Fruit fly (Drosophila melanogaster) whole organism, prepupa: ENCODE results near the gene CG7320.

Source experiments
- CG10631 ChIP-seq: fragments of 200-800 bp; sonication (Bioruptor generic); optimal IDR thresholded peaks from 2 replicates; lab custom pipeline; 2016; ENCODE audit warnings: missing biosample characterization, missing genetic modification characterization
- CG10669 ChIP-seq: fragments of 200-800 bp; sonication (Bioruptor generic); optimal IDR thresholded peaks from 3 replicates; lab custom pipeline; 2018; ENCODE audit warnings: missing biosample characterization, mild to moderate bottlenecking, missing genetic modification characterization, moderate library complexity
- CG11294 ChIP-seq: fragments of 200-800 bp; sonication (Bioruptor generic); IDR thresholded peaks from 2 replicates; pipeline ENCODE4 v1.3.6; 2022; ENCODE audit warnings: missing biosample characterization, missing genetic modification characterization
- CG11762 ChIP-seq: fragments of 200-800 bp; sonication (Bioruptor generic); optimal IDR thresholded peaks from 3 replicates; lab custom pipeline; 2016; ENCODE audit warnings: missing biosample characterization, missing genetic modification characterization; ENCODE audit not compliant: insufficient read depth
- CG15336 ChIP-seq: fragments of 200-800 bp; sonication (Bioruptor generic); IDR thresholded peaks from 2 replicates; pipeline ENCODE4 v1.3.6; 2022; ENCODE audit warnings: missing biosample characterization, missing genetic modification characterization
- CG1621 ChIP-seq: fragments of 200-800 bp; sonication (Bioruptor generic); optimal IDR thresholded peaks from 3 replicates; lab custom pipeline; 2018; ENCODE audit warnings: missing biosample characterization, mild to moderate bottlenecking, missing genetic modification characterization
- CG16779 ChIP-seq: fragments of 200-800 bp; sonication (Bioruptor generic); optimal IDR thresholded peaks from 3 replicates; lab custom pipeline; 2017; ENCODE audit warnings: missing biosample characterization, mild to moderate bottlenecking, missing genetic modification characterization
- CG31627 ChIP-seq: fragments of 200-800 bp; sonication (Bioruptor generic); optimal IDR thresholded peaks from 3 replicates; lab custom pipeline; 2016; ENCODE audit warnings: missing biosample characterization, missing genetic modification characterization
- CG32006 ChIP-seq: fragments of 200-800 bp; sonication (Bioruptor generic); optimal IDR thresholded peaks from 3 replicates; lab custom pipeline; 2017; ENCODE audit warnings: missing biosample characterization, mild to moderate bottlenecking, missing genetic modification characterization
- CG3919 ChIP-seq: fragments of 200-800 bp; sonication (Bioruptor generic); optimal IDR thresholded peaks from 3 replicates; lab custom pipeline; 2016; ENCODE audit warnings: missing biosample characterization, missing genetic modification characterization
- CG4318 ChIP-seq: fragments of 200-800 bp; sonication (Bioruptor generic); optimal IDR thresholded peaks from 3 replicates; lab custom pipeline; 2017; ENCODE audit warnings: missing biosample characterization, mild to moderate bottlenecking, missing genetic modification characterization
- CG6163 ChIP-seq: fragments of 200-800 bp; sonication (Bioruptor generic); IDR thresholded peaks from 3 replicates; pipeline ENCODE4 v1.3.6; 2022; ENCODE audit warnings: missing biosample characterization, missing genetic modification characterization
- CG6276 ChIP-seq: fragments of 200-800 bp; sonication (Bioruptor generic); optimal IDR thresholded peaks from 2 replicates; lab custom pipeline; 2017; ENCODE audit warnings: missing biosample characterization, mild to moderate bottlenecking, missing genetic modification characterization
- CG6808 ChIP-seq: fragments of 200-800 bp; sonication (Bioruptor generic); optimal IDR thresholded peaks from 3 replicates; lab custom pipeline; 2017; ENCODE audit warnings: missing biosample characterization, missing genetic modification characterization, mild to moderate bottlenecking, moderate library complexity, missing genetic modification reagents
- CG6854 ChIP-seq: fragments of 200-800 bp; sonication (Bioruptor generic); optimal IDR thresholded peaks from 2 replicates; lab custom pipeline; 2017; ENCODE audit warnings: missing biosample characterization, mild to moderate bottlenecking, missing genetic modification characterization
- CG8119 ChIP-seq: fragments of 200-800 bp; sonication (Bioruptor generic); IDR thresholded peaks from 3 replicates; pipeline ENCODE4 v1.3.6; 2022; ENCODE audit warnings: missing biosample characterization, missing genetic modification characterization
- CG8319 ChIP-seq: fragments of 200-800 bp; sonication (Bioruptor generic); optimal IDR thresholded peaks from 3 replicates; lab custom pipeline; 2016; ENCODE audit warnings: missing biosample characterization, missing genetic modification characterization
- CG8632 ChIP-seq: fragments of 200-800 bp; sonication (Bioruptor generic); optimal IDR thresholded peaks from 3 replicates; lab custom pipeline; 2016; ENCODE audit warnings: missing biosample characterization, missing genetic modification characterization
- CG9139 ChIP-seq: fragments of 200-800 bp; sonication (Bioruptor generic); optimal IDR thresholded peaks from 3 replicates; lab custom pipeline; 2017; ENCODE audit warnings: missing biosample characterization, mild to moderate bottlenecking, missing genetic modification characterization
- Eip75B ChIP-seq: fragments of 200-800 bp; sonication (Bioruptor generic); optimal IDR thresholded peaks from 3 replicates; lab custom pipeline; 2016; ENCODE audit warnings: missing biosample characterization, missing genetic modification characterization
- Eip78C ChIP-seq: fragments of 200-800 bp; sonication (Bioruptor generic); peaks from one replicate; lab custom pipeline; 2016; ENCODE audit warnings: missing biosample characterization, missing genetic modification characterization
- Eip93F ChIP-seq: fragments of 200-800 bp; sonication (Bioruptor generic); optimal IDR thresholded peaks from 2 replicates; lab custom pipeline; 2016; ENCODE audit warnings: missing biosample characterization, mild to moderate bottlenecking, missing genetic modification characterization
- Ets21C ChIP-seq: fragments of 200-800 bp; sonication (Bioruptor generic); optimal IDR thresholded peaks from 3 replicates; lab custom pipeline; 2016; ENCODE audit warnings: missing biosample characterization, missing genetic modification characterization
- Ets96B ChIP-seq: fragments of 200-800 bp; optimal IDR thresholded peaks from 2 replicates; lab custom pipeline; 2019; ENCODE audit warnings: missing biosample characterization, mild to moderate bottlenecking, missing genetic modification characterization, moderate library complexity
- Gug ChIP-seq: fragments of 200-800 bp; sonication (Bioruptor generic); IDR thresholded peaks from 2 replicates; pipeline ENCODE4 v1.3.6; 2022; ENCODE audit warnings: missing biosample characterization, missing genetic modification characterization
- Hr38 ChIP-seq: sonication (Bioruptor generic); optimal IDR thresholded peaks from 2 replicates; lab custom pipeline; 2016; ENCODE audit warnings: missing biosample characterization, missing genetic modification characterization
- Hr39 ChIP-seq: fragments of 200-800 bp; sonication (Bioruptor generic); optimal IDR thresholded peaks from 2 replicates; lab custom pipeline; 2016; ENCODE audit warnings: missing biosample characterization, missing genetic modification characterization
- Hr4 ChIP-seq: fragments of 200-800 bp; sonication (Bioruptor generic); optimal IDR thresholded peaks from 3 replicates; lab custom pipeline; 2016; ENCODE audit warnings: missing biosample characterization, missing genetic modification characterization
- OdsH ChIP-seq: fragments of 200-800 bp; sonication (Bioruptor generic); optimal IDR thresholded peaks from 3 replicates; lab custom pipeline; 2016; ENCODE audit warnings: missing biosample characterization, missing genetic modification characterization
- Smox ChIP-seq: fragments of 200-800 bp; sonication (Bioruptor generic); optimal IDR thresholded peaks from 3 replicates; lab custom pipeline; 2016; ENCODE audit warnings: missing biosample characterization, missing genetic modification characterization
- Sox14 ChIP-seq: fragments of 200-800 bp; sonication (Bioruptor generic); optimal IDR thresholded peaks from 3 replicates; lab custom pipeline; 2016; ENCODE audit warnings: missing biosample characterization, missing genetic modification characterization
- Sox15 ChIP-seq: fragments of 200-800 bp; sonication (Bioruptor generic); optimal IDR thresholded peaks from 3 replicates; lab custom pipeline; 2016; ENCODE audit warnings: missing biosample characterization, missing genetic modification characterization
- achi ChIP-seq: fragments of 200-800 bp; sonication (Bioruptor generic); optimal IDR thresholded peaks from 3 replicates; lab custom pipeline; 2016; ENCODE audit warnings: missing biosample characterization, missing genetic modification characterization
- acj6 ChIP-seq: fragments of 200-800 bp; sonication (Bioruptor generic); optimal IDR thresholded peaks from 3 replicates; lab custom pipeline; 2016; ENCODE audit warnings: missing biosample characterization, missing genetic modification characterization
- cyc ChIP-seq: fragments of 200-800 bp; sonication (Bioruptor generic); optimal IDR thresholded peaks from 3 replicates; lab custom pipeline; 2016; ENCODE audit warnings: missing biosample characterization, missing genetic modification characterization
- dac ChIP-seq: fragments of 200-800 bp; sonication (Bioruptor generic); optimal IDR thresholded peaks from 2 replicates; lab custom pipeline; 2017; ENCODE audit warnings: missing biosample characterization, mild to moderate bottlenecking, missing genetic modification characterization
- eg ChIP-seq: fragments of 200-800 bp; sonication (Bioruptor generic); IDR thresholded peaks from 3 replicates; pipeline ENCODE4 v1.3.6; 2022; ENCODE audit warnings: missing biosample characterization, missing genetic modification characterization
- fd59A ChIP-seq: fragments of 200-800 bp; sonication (Bioruptor generic); optimal IDR thresholded peaks from 2 replicates; lab custom pipeline; 2017; ENCODE audit warnings: missing biosample characterization, mild to moderate bottlenecking, missing genetic modification characterization, missing genetic modification reagents
- fd85E ChIP-seq: fragments of 200-800 bp; sonication (Bioruptor generic); optimal IDR thresholded peaks from 3 replicates; lab custom pipeline; 2016; ENCODE audit warnings: missing biosample characterization, missing genetic modification characterization
- fkh ChIP-seq: fragments of 200-800 bp; sonication (Bioruptor generic); optimal IDR thresholded peaks from 3 replicates; lab custom pipeline; 2017; ENCODE audit warnings: missing biosample characterization, mild to moderate bottlenecking, missing genetic modification characterization, moderate library complexity
- lz ChIP-seq: fragments of 200-800 bp; sonication (Bioruptor generic); optimal IDR thresholded peaks from 3 replicates; lab custom pipeline; 2016; ENCODE audit warnings: missing biosample characterization, missing genetic modification characterization
- net ChIP-seq: fragments of 200-800 bp; sonication (Bioruptor generic); optimal IDR thresholded peaks from 3 replicates; lab custom pipeline; 2016; ENCODE audit warnings: missing biosample characterization, missing genetic modification characterization
- pdm3 ChIP-seq: fragments of 200-800 bp; sonication (Bioruptor generic); optimal IDR thresholded peaks from 3 replicates; lab custom pipeline; 2016; ENCODE audit warnings: missing biosample characterization, missing genetic modification characterization
- salr ChIP-seq, 2 experiments: fragments of 200-800 bp; sonication (Bioruptor generic); optimal IDR thresholded peaks; 3 replicates each; lab custom pipeline; 2016 to 2018; ENCODE audit warnings: missing biosample characterization in 2 of 2, missing genetic modification characterization in 2 of 2, mild to moderate bottlenecking in 1 of 2
- spab ChIP-seq: fragments of 200-800 bp; sonication (Bioruptor generic); optimal IDR thresholded peaks from 2 replicates; lab custom pipeline; 2017; ENCODE audit warnings: missing biosample characterization, mild to moderate bottlenecking, missing genetic modification characterization, missing genetic modification reagents
- svp ChIP-seq: fragments of 200-800 bp; sonication (Bioruptor generic); peaks from one replicate; lab custom pipeline; 2016; ENCODE audit warnings: missing biosample characterization, missing genetic modification characterization
- vri ChIP-seq: fragments of 200-800 bp; sonication (Bioruptor generic); optimal IDR thresholded peaks from 3 replicates; lab custom pipeline; 2016; ENCODE audit warnings: missing biosample characterization, mild to moderate bottlenecking, missing genetic modification characterization

The CG7320 gene

DNA sequence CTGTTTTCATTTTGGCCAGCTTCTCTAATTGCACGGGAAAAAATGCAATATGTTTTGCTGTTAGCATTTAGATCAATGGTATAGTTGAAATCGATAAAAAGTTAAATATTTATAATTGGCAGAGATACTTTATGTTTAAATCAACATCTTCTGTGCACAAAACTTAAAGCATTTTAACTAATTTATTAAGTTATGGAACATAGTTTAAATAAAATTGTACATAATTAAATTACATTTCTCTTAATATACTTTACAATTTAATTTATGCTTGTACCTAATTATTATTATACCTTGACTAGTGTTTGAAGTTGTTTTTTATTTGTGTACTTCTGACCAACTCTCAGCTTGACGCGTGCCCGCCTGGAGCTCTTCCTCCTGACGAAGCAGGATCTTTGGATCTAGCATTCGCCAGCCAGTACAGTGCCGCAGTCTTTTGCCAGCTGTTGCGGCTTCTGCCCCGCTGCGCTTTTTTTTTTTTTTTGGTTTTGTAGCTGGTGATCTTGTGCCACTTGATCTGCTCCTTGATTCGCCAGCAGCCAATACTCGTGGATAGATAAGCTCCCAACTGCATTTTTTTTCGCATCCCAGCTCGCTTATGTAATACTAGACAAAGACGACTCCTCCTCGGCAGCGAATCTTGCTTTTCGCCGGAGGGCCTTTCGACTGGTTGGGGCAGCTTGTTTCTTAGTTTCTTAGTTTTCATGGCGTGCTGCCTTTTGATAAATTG, 43.9 kb downstream of the CG7320 start:
- TF ChIP-seq CG6276 (GFP tag; lab: Kevin White, UChicago): no peak
- TF ChIP-seq CG32006: peak; percentile 48
- TF ChIP-seq spab (GFP tag; lab: Kevin White, UChicago): no peak
- TF ChIP-seq CG16779 (tag; lab: Kevin White, UChicago): no peak
- no peak for TF ChIP-seq Eip75B (GFP tag; lab: Kevin White, UChicago)
- TF ChIP-seq vri: no peak
- no peak for TF ChIP-seq Sox15
- no peak for TF ChIP-seq CG1621
- 0 out of 3 replicates have a peak, but pooled peaks have one; percentile 9 for TF ChIP-seq eg
- TF ChIP-seq pdm3 (GFP tag; lab: Kevin White, UChicago): no peak
- TF ChIP-seq fd59A (GFP tag; lab: Kevin White, UChicago): no peak
- no peak for TF ChIP-seq Gug (GFP tag; lab: Robert Waterston, UW)
- no peak for TF ChIP-seq CG11762
- TF ChIP-seq lz (GFP tag; lab: Kevin White, UChicago): no peak
- peak; percentile 54 for TF ChIP-seq CG10631 (GFP tag; lab: Kevin White, UChicago)
- peak; percentile 36; the same call in 1 of the 3 replicates for TF ChIP-seq CG8119 (GFP tag; lab: Robert Waterston, UW)
- no peak for TF ChIP-seq Ets96B (tag; lab: Kevin White, UChicago)
- TF ChIP-seq Eip78C (GFP tag; lab: Kevin White, UChicago): peak; percentile 59
- no peak for TF ChIP-seq Smox
- TF ChIP-seq CG15336 (GFP tag; lab: Robert Waterston, UW): peak; percentile 54; the same call in 1 of the 2 replicates
- TF ChIP-seq CG31627 (GFP tag; lab: Kevin White, UChicago): no peak
- TF ChIP-seq OdsH (GFP tag; lab: Kevin White, UChicago): peak; percentile 37
- TF ChIP-seq CG9139 (GFP tag; lab: Kevin White, UChicago): no peak
- peak in 1 of 2 experiments; percentile 32 for TF ChIP-seq salr (GFP tag; optimal IDR thresholded peaks at IDR 0.05; lab: Kevin White, UChicago)
- no peak for TF ChIP-seq acj6 (GFP tag; lab: Kevin White, UChicago)
- TF ChIP-seq CG8319: no peak
- TF ChIP-seq Ets21C (GFP tag; lab: Kevin White, UChicago): no peak
- peak; percentile 32 for TF ChIP-seq achi (GFP tag; lab: Kevin White, UChicago)

DNA sequence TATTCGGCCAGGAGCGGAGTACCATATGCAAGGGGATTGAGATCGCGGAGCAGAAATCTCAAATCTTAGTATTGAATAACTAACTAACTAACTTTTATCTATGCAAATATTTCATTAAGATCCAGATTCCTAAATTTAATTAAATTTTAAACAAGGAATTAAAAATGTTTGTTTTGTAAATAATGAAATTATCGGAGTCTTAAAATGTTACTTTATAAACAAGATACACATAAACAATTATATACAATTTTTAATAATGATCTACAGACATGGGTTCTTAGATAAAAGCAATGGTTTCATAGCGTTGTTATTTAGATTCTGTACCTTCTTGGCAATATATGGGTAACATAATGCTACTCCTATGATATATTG, 44.4 kb downstream of the CG7320 start:
- no peak for TF ChIP-seq lz (GFP tag; lab: Kevin White, UChicago)
- no peak for TF ChIP-seq Hr38 (GFP tag; lab: Kevin White, UChicago)
- no peak for TF ChIP-seq dac
- peak; percentile 52 for TF ChIP-seq CG10631 (GFP tag; lab: Kevin White, UChicago)
- peak; percentile 38 for TF ChIP-seq CG3919
- peak; percentile 65 for TF ChIP-seq fd59A (GFP tag; lab: Kevin White, UChicago)
- no peak for TF ChIP-seq CG31627 (GFP tag; lab: Kevin White, UChicago)
- TF ChIP-seq fkh (GFP tag; lab: Kevin White, UChicago): no peak
- TF ChIP-seq CG8119 (GFP tag; lab: Robert Waterston, UW): no peak
- TF ChIP-seq fd85E (GFP tag; lab: Kevin White, UChicago): no peak
- peak; percentile 7 for TF ChIP-seq CG4318
- no peak for TF ChIP-seq Gug (GFP tag; lab: Robert Waterston, UW)
- no peak for TF ChIP-seq CG15336 (GFP tag; lab: Robert Waterston, UW)
- peak; percentile 85 for TF ChIP-seq Eip78C (GFP tag; lab: Kevin White, UChicago)
- peak; percentile 62 for TF ChIP-seq CG6808 (GFP tag; lab: Kevin White, UChicago)
- no peak for TF ChIP-seq Hr4
- peak in 1 of 2 experiments; percentile 62 for TF ChIP-seq salr (GFP tag; optimal IDR thresholded peaks at IDR 0.05; lab: Kevin White, UChicago)
- TF ChIP-seq CG10669 (GFP tag; lab: Kevin White, UChicago): peak; percentile 7
- TF ChIP-seq CG8319: no peak
- TF ChIP-seq net (GFP tag; lab: Kevin White, UChicago): no peak
- TF ChIP-seq CG8632: no peak
- no peak for TF ChIP-seq cyc (GFP tag; lab: Kevin White, UChicago)
- no peak for TF ChIP-seq CG6854
- TF ChIP-seq Eip93F (GFP tag; lab: Kevin White, UChicago): no peak
- TF ChIP-seq achi (GFP tag; lab: Kevin White, UChicago): peak; percentile 26
- no peak for TF ChIP-seq svp (GFP tag; lab: Kevin White, UChicago)
- no peak for TF ChIP-seq CG11294
- TF ChIP-seq CG16779 (tag; lab: Kevin White, UChicago): no peak
- no peak for TF ChIP-seq vri
- no peak for TF ChIP-seq Smox
- TF ChIP-seq Sox15: no peak
- TF ChIP-seq Sox14 (GFP tag; lab: Kevin White, UChicago): peak; percentile 19
- no peak for TF ChIP-seq CG6163 (GFP tag; lab: Robert Waterston, UW)
- TF ChIP-seq eg: peak; percentile 3; the same call in 1 of the 3 replicates
- peak; percentile 23 for TF ChIP-seq Eip75B (GFP tag; lab: Kevin White, UChicago)
- no peak for TF ChIP-seq acj6 (GFP tag; lab: Kevin White, UChicago)
- no peak for TF ChIP-seq Ets21C (GFP tag; lab: Kevin White, UChicago)
- TF ChIP-seq CG1621: no peak
- TF ChIP-seq Hr39: no peak
